Worm (Caenorhabditis elegans) whole organism, early embryonic: ENCODE measurements around the gene C53A3.3.

Source experiments
- B0310.2 ChIP-seq: sonication (generic microtip); optimal IDR thresholded peaks from 2 replicates; lab custom pipeline; 2016; ENCODE audit warnings: mild to moderate bottlenecking, missing genetic modification characterization, missing compliant biosample characterization
- F13C5.2 ChIP-seq: sonication (generic microtip); optimal IDR thresholded peaks from 2 replicates; lab custom pipeline; 2017; ENCODE audit warnings: mild to moderate bottlenecking, missing genetic modification characterization, inconsistent platforms, missing compliant biosample characterization
- aly-1 ChIP-seq: sonication (generic microtip); optimal IDR thresholded peaks from 2 replicates; lab custom pipeline; 2016; ENCODE audit warnings: missing genetic modification characterization, missing compliant biosample characterization
- ama-1 ChIP-seq: fragments of 150-350 bp; optimal IDR thresholded peaks from 2 replicates; lab custom pipeline; 2014
- ceh-13 ChIP-seq: fragments of 200-800 bp; sonication (Bioruptor generic); optimal IDR thresholded peaks from 2 replicates; lab custom pipeline; 2018; ENCODE audit warnings: mild to moderate bottlenecking, missing genetic modification characterization, missing compliant biosample characterization
- ceh-36 ChIP-seq: sonication (generic microtip); optimal IDR thresholded peaks from 2 replicates; lab custom pipeline; 2016; ENCODE audit warnings: missing genetic modification characterization, inconsistent platforms, missing compliant biosample characterization
- ets-7 ChIP-seq: sonication (generic microtip); optimal IDR thresholded peaks from 2 replicates; lab custom pipeline; 2016; ENCODE audit warnings: missing genotype, missing genetic modification characterization, missing compliant biosample characterization
- flt-1 ChIP-seq: fragments of 200-800 bp; sonication (Bioruptor generic); IDR thresholded peaks from 2 replicates; pipeline ENCODE4 v1.3.6; 2022; ENCODE audit warnings: missing genetic modification characterization, missing compliant biosample characterization
- hmbx-1 ChIP-seq: sonication (generic microtip); optimal IDR thresholded peaks from 2 replicates; lab custom pipeline; 2016; ENCODE audit warnings: mild to moderate bottlenecking, missing genetic modification characterization, missing compliant biosample characterization
- hmg-4 ChIP-seq: fragments of 200-800 bp; sonication (Bioruptor generic); optimal IDR thresholded peaks from 2 replicates; lab custom pipeline; 2018; ENCODE audit warnings: mild to moderate bottlenecking, missing genetic modification characterization, missing compliant biosample characterization
- hnd-1 ChIP-seq: sonication (generic microtip); optimal IDR thresholded peaks from 2 replicates; lab custom pipeline; 2016; ENCODE audit warnings: missing genetic modification characterization, missing compliant biosample characterization
- pes-1 ChIP-seq: fragments of 200-800 bp; sonication (Bioruptor generic); IDR thresholded peaks from 2 replicates; pipeline ENCODE4 v1.3.6; 2022; ENCODE audit warnings: missing genetic modification reagents, missing genetic modification characterization, missing compliant biosample characterization
- scrt-1 ChIP-seq: fragments of 200-800 bp; sonication (Bioruptor generic); IDR thresholded peaks from 2 replicates; pipeline ENCODE4 v1.3.6; 2022; ENCODE audit warnings: missing genetic modification characterization, missing compliant biosample characterization
- sea-1 ChIP-seq: fragments of 200-800 bp; sonication (Bioruptor generic); conservative IDR thresholded peaks from 2 replicates; pipeline ENCODE4 v1.3.6; 2022; ENCODE audit warnings: missing genetic modification characterization, missing compliant biosample characterization
- tbx-11 ChIP-seq: fragments of 200-800 bp; sonication (Bioruptor generic); IDR thresholded peaks from 2 replicates; pipeline ENCODE4 v1.3.6; 2022; ENCODE audit warnings: missing genetic modification characterization, missing compliant biosample characterization
- tbx-37 ChIP-seq: fragments of 200-800 bp; sonication (Bioruptor generic); conservative IDR thresholded peaks from 2 replicates; pipeline ENCODE4 v1.3.6; 2022; ENCODE audit warnings: missing genetic modification reagents, missing genetic modification characterization, missing compliant biosample characterization
- tra-4 ChIP-seq: sonication (generic microtip); optimal IDR thresholded peaks from 2 replicates; lab custom pipeline; 2017; ENCODE audit warnings: missing genetic modification characterization, missing compliant biosample characterization

C53A3.3 gene

DNA sequence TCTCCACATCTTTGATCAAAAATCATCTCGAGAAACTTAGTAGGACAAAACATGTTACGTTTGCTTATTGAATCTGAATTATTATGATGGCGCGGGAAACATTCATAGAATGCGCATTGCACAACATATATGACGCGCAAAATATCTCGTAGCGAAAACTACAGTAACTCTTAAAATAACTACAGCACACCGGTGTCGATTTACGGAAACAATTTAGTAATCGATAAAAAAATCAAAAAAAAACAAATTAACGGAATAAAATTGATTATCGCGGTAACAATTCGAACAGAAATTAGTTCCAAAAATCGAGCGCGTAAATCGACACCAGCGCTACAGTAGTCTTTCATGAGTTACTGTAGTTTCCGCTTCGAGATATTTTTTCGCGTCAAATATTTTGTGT is 34.2 kb upstream of the C53A3.3 start:
- TF ChIP-seq scrt-1 (GFP tag; lab: Robert Waterston, UW) (no peak), ceh-36 (tag; lab: Kevin White, UChicago) (no peak), B0310.2 (tag; lab: Kevin White, UChicago) (no peak), sea-1 (GFP tag; lab: Robert Waterston, UW) (no peak), F13C5.2 (no peak), hmg-4 (no peak), flt-1 (GFP tag; lab: Robert Waterston, UW) (no peak), hnd-1 (tag; lab: Kevin White, UChicago) (no peak), aly-1 (tag; lab: Kevin White, UChicago) (no peak), ets-7 (tag; lab: Kevin White, UChicago) (no peak), tbx-11 (GFP tag; lab: Robert Waterston, UW) (no peak), ama-1 (lab: Kevin White, UChicago) (no peak), hmbx-1 (tag; lab: Kevin White, UChicago) (no peak), tra-4 (tag; lab: Kevin White, UChicago) (no peak), tbx-37 (no peak)

DNA sequence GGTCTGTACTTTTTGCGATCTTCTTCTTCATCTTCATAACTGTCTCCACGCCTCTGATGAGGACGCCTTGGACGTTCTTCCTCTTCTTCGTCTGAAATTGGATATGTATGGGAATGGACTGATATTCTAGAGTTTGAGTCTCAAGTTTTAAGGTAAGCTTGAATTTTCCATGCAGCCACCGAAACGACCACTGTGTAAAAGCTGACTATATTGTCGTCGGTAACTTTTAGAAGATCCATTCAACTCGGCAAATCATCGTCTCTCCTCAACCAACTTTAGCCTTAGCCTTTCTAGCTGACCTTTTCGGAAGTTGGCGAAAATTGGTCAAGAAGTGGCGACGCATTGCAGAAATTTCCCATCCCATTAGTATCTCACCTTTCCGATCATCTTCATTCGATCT is 31.9 kb upstream of the C53A3.3 start:
- TF ChIP-seq F13C5.2: no peak
- no peak for TF ChIP-seq ama-1 (lab: Kevin White, UChicago)
- TF ChIP-seq pes-1 (GFP tag; lab: Robert Waterston, UW): no peak
- no peak for TF ChIP-seq flt-1 (GFP tag; lab: Robert Waterston, UW)
- TF ChIP-seq ets-7 (tag; lab: Kevin White, UChicago): no peak
- no peak for TF ChIP-seq scrt-1 (GFP tag; lab: Robert Waterston, UW)
- no peak for TF ChIP-seq hmbx-1 (tag; lab: Kevin White, UChicago)
- no peak for TF ChIP-seq hmg-4
- no peak for TF ChIP-seq B0310.2 (tag; lab: Kevin White, UChicago)
- no peak for TF ChIP-seq hnd-1 (tag; lab: Kevin White, UChicago)

DNA sequence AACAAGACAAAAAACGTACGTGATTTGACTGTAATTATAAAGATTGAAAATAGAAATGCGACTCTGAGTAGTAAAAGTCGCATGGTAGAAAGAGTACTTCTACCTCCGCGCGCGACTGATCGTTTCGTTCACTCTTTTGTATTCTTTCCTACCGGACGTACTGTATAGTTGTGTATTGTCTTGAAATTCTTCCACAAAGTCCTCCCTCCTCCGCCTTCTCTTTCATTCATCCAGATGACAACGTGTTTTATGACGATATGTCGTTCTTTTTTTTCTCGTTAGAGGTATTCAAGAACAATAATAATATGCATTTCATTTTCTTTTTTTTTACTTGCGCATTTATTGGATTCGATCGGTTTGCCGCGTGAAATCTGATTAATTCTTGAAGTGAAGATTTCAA is 29.8 kb upstream of the C53A3.3 start, which contains the start of gene K09H11.4:
Gene K09H11.4 (minus strand): TSS at position 101 of the 400 bp plus-strand sequence.
- no peak for TF ChIP-seq sea-1 (GFP tag; lab: Robert Waterston, UW)

DNA sequence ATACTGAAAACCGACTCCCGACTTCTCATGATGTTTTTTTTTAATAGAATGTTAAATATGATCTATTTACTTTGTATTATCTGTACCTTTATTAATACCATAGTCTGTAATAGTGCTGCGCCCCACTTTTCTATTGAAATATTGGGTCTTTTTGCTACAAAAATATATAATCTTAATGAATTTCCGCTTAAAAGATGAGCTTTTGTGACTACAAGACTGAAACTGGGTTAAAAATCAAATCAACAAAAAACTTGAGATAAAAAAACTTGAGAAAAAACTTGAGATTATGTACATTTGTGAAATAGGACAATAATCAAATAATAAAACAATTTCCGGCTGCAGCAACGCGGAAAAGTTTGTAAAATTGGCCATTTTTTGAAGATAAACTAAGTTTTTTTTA is 25.5 kb upstream of the C53A3.3 start, which contains the start of gene K09H11.15:
Gene K09H11.15 (minus strand): TSS at position 101 of the 400 bp plus-strand sequence.
- TF ChIP-seq F13C5.2 (no peak), hmbx-1 (tag; lab: Kevin White, UChicago) (no peak), ama-1 (lab: Kevin White, UChicago) (no peak), flt-1 (GFP tag; lab: Robert Waterston, UW) (no peak), tbx-37 (no peak), sea-1 (GFP tag; lab: Robert Waterston, UW) (no peak), hnd-1 (tag; lab: Kevin White, UChicago) (no peak), ceh-36 (tag; lab: Kevin White, UChicago) (no peak), tbx-11 (GFP tag; lab: Robert Waterston, UW) (no peak), ets-7 (tag; lab: Kevin White, UChicago) (no peak), scrt-1 (GFP tag; lab: Robert Waterston, UW) (no peak)

DNA sequence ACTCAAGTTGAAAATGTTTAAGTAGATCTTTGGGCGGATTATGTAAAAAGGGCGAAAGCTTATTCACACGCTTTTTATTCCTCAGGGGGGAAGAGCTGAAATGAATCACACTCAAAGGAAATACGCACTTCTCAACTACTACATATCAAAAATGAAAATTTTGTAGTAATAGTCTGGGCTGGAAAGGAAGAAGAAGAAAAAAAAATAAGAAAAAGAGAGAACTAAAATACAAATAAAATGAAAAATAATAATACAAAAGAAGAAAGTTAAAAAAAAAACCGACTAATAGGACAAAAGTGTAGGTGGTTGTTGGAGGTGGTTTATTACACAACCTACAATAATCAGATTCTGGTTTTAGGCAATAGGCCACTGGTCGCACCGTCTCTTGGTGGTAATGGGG is 20.2 kb upstream of the C53A3.3 start, which contains the start of gene K09H11.6:
Gene K09H11.6 (minus strand): TSS at position 101 of the 400 bp plus-strand sequence.
- no peak for TF ChIP-seq flt-1 (GFP tag; lab: Robert Waterston, UW)
- TF ChIP-seq ets-7 (tag; lab: Kevin White, UChicago): no peak
- no peak for TF ChIP-seq pes-1 (GFP tag; lab: Robert Waterston, UW)
- no peak for TF ChIP-seq F13C5.2
- TF ChIP-seq ceh-13 (GFP tag; lab: Kevin White, UChicago): no peak

DNA sequence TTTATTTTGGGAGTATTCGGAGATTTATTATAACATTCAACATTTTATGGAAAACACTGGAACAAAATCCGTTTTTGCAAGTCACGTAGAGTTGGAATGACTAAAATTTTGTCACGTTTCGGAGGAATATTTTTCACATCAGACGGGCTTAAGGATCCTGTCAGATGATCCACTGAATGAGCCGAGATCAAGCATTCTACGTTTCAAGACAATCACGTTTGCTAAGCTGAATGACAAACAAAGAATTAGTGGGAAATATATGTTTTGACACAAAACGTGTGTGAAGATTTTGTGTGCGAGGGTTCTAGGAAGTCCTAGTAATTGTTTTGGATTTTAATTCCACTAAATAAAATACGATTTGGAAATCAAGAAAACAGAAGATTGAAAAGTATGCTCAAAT is 16.9 kb upstream of the C53A3.3 start:
- no peak for TF ChIP-seq tbx-37
- no peak for TF ChIP-seq aly-1 (tag; lab: Kevin White, UChicago)
- no peak for TF ChIP-seq hnd-1 (tag; lab: Kevin White, UChicago)
- no peak for TF ChIP-seq ets-7 (tag; lab: Kevin White, UChicago)
- no peak for TF ChIP-seq tra-4 (tag; lab: Kevin White, UChicago)
- no peak for TF ChIP-seq ama-1 (lab: Kevin White, UChicago)
- no peak for TF ChIP-seq hmbx-1 (tag; lab: Kevin White, UChicago)
- TF ChIP-seq flt-1 (GFP tag; lab: Robert Waterston, UW): no peak
- TF ChIP-seq F13C5.2: no peak

DNA sequence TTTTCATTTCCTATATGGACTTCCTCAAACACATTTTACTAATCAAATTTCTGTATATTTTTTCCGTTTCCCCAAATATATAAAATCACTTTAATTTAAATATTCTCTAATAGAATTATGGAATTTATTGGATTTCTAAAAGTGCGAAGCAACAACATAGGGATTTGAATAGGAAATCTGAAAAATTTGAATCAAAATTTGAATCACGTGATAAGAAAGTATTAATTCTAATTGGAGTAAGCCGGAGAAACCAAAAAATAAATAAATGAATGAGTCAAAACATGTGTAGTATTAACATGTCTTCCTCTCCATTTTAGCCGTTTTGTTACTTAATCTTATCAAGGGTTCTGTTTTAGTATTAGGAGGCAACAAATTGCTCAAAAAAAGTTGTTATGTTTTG is 15.1 kb upstream of the C53A3.3 start:
- TF ChIP-seq hnd-1 (tag; lab: Kevin White, UChicago) (no peak), pes-1 (GFP tag; lab: Robert Waterston, UW) (no peak), scrt-1 (GFP tag; lab: Robert Waterston, UW) (no peak)

DNA sequence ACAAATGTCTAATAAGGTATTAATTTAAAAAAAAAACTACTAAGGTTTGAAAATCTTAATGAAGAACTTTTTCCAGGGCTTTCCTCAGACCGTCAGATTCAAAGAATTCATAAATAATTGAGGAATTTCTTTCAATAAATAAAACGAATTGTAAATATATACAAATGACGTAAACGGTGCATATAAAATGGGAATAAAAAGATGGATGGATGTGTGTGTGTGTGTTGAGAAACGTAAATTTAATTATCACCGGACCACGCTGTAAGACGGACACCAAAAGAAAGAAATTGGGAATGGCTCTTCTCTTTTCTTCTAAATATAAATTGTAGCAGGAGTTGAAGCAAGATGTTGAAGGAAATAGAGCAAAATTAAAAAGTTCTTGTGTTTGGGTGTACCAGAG is 10.1 kb upstream of the C53A3.3 start:
- TF ChIP-seq tbx-11 (GFP tag; lab: Robert Waterston, UW): no peak
- no peak for TF ChIP-seq tra-4 (tag; lab: Kevin White, UChicago)
- no peak for TF ChIP-seq tbx-37
- TF ChIP-seq F13C5.2: no peak
- TF ChIP-seq scrt-1 (GFP tag; lab: Robert Waterston, UW): no peak
- no peak for TF ChIP-seq ceh-13 (GFP tag; lab: Kevin White, UChicago)
- TF ChIP-seq B0310.2 (tag; lab: Kevin White, UChicago): no peak
- no peak for TF ChIP-seq ceh-36 (tag; lab: Kevin White, UChicago)
- no peak for TF ChIP-seq hnd-1 (tag; lab: Kevin White, UChicago)
- TF ChIP-seq hmbx-1 (tag; lab: Kevin White, UChicago): no peak
- TF ChIP-seq hmg-4: no peak
- no peak for TF ChIP-seq pes-1 (GFP tag; lab: Robert Waterston, UW)
- no peak for TF ChIP-seq aly-1 (tag; lab: Kevin White, UChicago)
- TF ChIP-seq ets-7 (tag; lab: Kevin White, UChicago): no peak
- TF ChIP-seq sea-1 (GFP tag; lab: Robert Waterston, UW): no peak
- no peak for TF ChIP-seq flt-1 (GFP tag; lab: Robert Waterston, UW)
